Fruit fly (Drosophila melanogaster) whole organism, prepupa: ENCODE results near the gene CG31636.
A peak's percentile ranks its signal among the peaks of the same experiment; 100 is the strongest.

ENCODE experiments used
- Blimp-1 ChIP-seq: fragments of 200-800 bp; sonication (Bioruptor generic); optimal IDR thresholded peaks from 3 replicates; lab custom pipeline; 2017; ENCODE audit warnings: missing biosample characterization, missing genetic modification characterization, mild to moderate bottlenecking, moderate library complexity, missing genetic modification reagents
- CG11294 ChIP-seq: fragments of 200-800 bp; sonication (Bioruptor generic); IDR thresholded peaks from 2 replicates; pipeline ENCODE4 v1.3.6; 2022; ENCODE audit warnings: missing biosample characterization, missing genetic modification characterization
- CG11762 ChIP-seq: fragments of 200-800 bp; sonication (Bioruptor generic); optimal IDR thresholded peaks from 3 replicates; lab custom pipeline; 2016; ENCODE audit warnings: missing biosample characterization, missing genetic modification characterization; ENCODE audit not compliant: insufficient read depth
- CG11902 ChIP-seq: fragments of 200-800 bp; sonication (Bioruptor generic); optimal IDR thresholded peaks from 3 replicates; lab custom pipeline; 2016; ENCODE audit warnings: missing biosample characterization, missing genetic modification characterization
- CG15336 ChIP-seq: fragments of 200-800 bp; sonication (Bioruptor generic); IDR thresholded peaks from 2 replicates; pipeline ENCODE4 v1.3.6; 2022; ENCODE audit warnings: missing biosample characterization, missing genetic modification characterization
- CG1621 ChIP-seq: fragments of 200-800 bp; sonication (Bioruptor generic); optimal IDR thresholded peaks from 3 replicates; lab custom pipeline; 2018; ENCODE audit warnings: missing biosample characterization, mild to moderate bottlenecking, missing genetic modification characterization
- CG16779 ChIP-seq: fragments of 200-800 bp; sonication (Bioruptor generic); optimal IDR thresholded peaks from 3 replicates; lab custom pipeline; 2017; ENCODE audit warnings: missing biosample characterization, mild to moderate bottlenecking, missing genetic modification characterization
- CG3032 ChIP-seq: fragments of 200-800 bp; optimal IDR thresholded peaks from 2 replicates; lab custom pipeline; 2019; ENCODE audit warnings: missing biosample characterization, mild to moderate bottlenecking, missing genetic modification characterization, moderate library complexity
- CG31627 ChIP-seq: fragments of 200-800 bp; sonication (Bioruptor generic); optimal IDR thresholded peaks from 3 replicates; lab custom pipeline; 2016; ENCODE audit warnings: missing biosample characterization, missing genetic modification characterization
- CG32006 ChIP-seq: fragments of 200-800 bp; sonication (Bioruptor generic); optimal IDR thresholded peaks from 3 replicates; lab custom pipeline; 2017; ENCODE audit warnings: missing biosample characterization, mild to moderate bottlenecking, missing genetic modification characterization
- CG34406 ChIP-seq: fragments of 200-800 bp; sonication (Bioruptor generic); optimal IDR thresholded peaks from 3 replicates; lab custom pipeline; 2016; ENCODE audit warnings: missing biosample characterization, missing genetic modification characterization
- CG3919 ChIP-seq: fragments of 200-800 bp; sonication (Bioruptor generic); optimal IDR thresholded peaks from 3 replicates; lab custom pipeline; 2016; ENCODE audit warnings: missing biosample characterization, missing genetic modification characterization
- CG6163 ChIP-seq: fragments of 200-800 bp; sonication (Bioruptor generic); IDR thresholded peaks from 3 replicates; pipeline ENCODE4 v1.3.6; 2022; ENCODE audit warnings: missing biosample characterization, missing genetic modification characterization
- CG6276 ChIP-seq: fragments of 200-800 bp; sonication (Bioruptor generic); optimal IDR thresholded peaks from 2 replicates; lab custom pipeline; 2017; ENCODE audit warnings: missing biosample characterization, mild to moderate bottlenecking, missing genetic modification characterization
- CG6792 ChIP-seq: fragments of 200-800 bp; sonication (Bioruptor generic); optimal IDR thresholded peaks from 3 replicates; lab custom pipeline; 2016; ENCODE audit warnings: missing biosample characterization, missing genetic modification characterization
- CG6808 ChIP-seq: fragments of 200-800 bp; sonication (Bioruptor generic); optimal IDR thresholded peaks from 3 replicates; lab custom pipeline; 2017; ENCODE audit warnings: missing biosample characterization, missing genetic modification characterization, mild to moderate bottlenecking, moderate library complexity, missing genetic modification reagents
- CG6854 ChIP-seq: fragments of 200-800 bp; sonication (Bioruptor generic); optimal IDR thresholded peaks from 2 replicates; lab custom pipeline; 2017; ENCODE audit warnings: missing biosample characterization, mild to moderate bottlenecking, missing genetic modification characterization
- CG7368 ChIP-seq: fragments of 200-800 bp; sonication (Bioruptor generic); optimal IDR thresholded peaks from 3 replicates; lab custom pipeline; 2016; ENCODE audit warnings: missing biosample characterization, missing genetic modification characterization
- CG8119 ChIP-seq: fragments of 200-800 bp; sonication (Bioruptor generic); IDR thresholded peaks from 3 replicates; pipeline ENCODE4 v1.3.6; 2022; ENCODE audit warnings: missing biosample characterization, missing genetic modification characterization
- CG8319 ChIP-seq: fragments of 200-800 bp; sonication (Bioruptor generic); optimal IDR thresholded peaks from 3 replicates; lab custom pipeline; 2016; ENCODE audit warnings: missing biosample characterization, missing genetic modification characterization
- CG9139 ChIP-seq: fragments of 200-800 bp; sonication (Bioruptor generic); optimal IDR thresholded peaks from 3 replicates; lab custom pipeline; 2017; ENCODE audit warnings: missing biosample characterization, mild to moderate bottlenecking, missing genetic modification characterization
- Eip75B ChIP-seq: fragments of 200-800 bp; sonication (Bioruptor generic); optimal IDR thresholded peaks from 3 replicates; lab custom pipeline; 2016; ENCODE audit warnings: missing biosample characterization, missing genetic modification characterization
- Eip78C ChIP-seq: fragments of 200-800 bp; sonication (Bioruptor generic); peaks from one replicate; lab custom pipeline; 2016; ENCODE audit warnings: missing biosample characterization, missing genetic modification characterization
- Eip93F ChIP-seq: fragments of 200-800 bp; sonication (Bioruptor generic); optimal IDR thresholded peaks from 2 replicates; lab custom pipeline; 2016; ENCODE audit warnings: missing biosample characterization, mild to moderate bottlenecking, missing genetic modification characterization
- Ets21C ChIP-seq: fragments of 200-800 bp; sonication (Bioruptor generic); optimal IDR thresholded peaks from 3 replicates; lab custom pipeline; 2016; ENCODE audit warnings: missing biosample characterization, missing genetic modification characterization
- Ets96B ChIP-seq: fragments of 200-800 bp; optimal IDR thresholded peaks from 2 replicates; lab custom pipeline; 2019; ENCODE audit warnings: missing biosample characterization, mild to moderate bottlenecking, missing genetic modification characterization, moderate library complexity
- Hr38 ChIP-seq: sonication (Bioruptor generic); optimal IDR thresholded peaks from 2 replicates; lab custom pipeline; 2016; ENCODE audit warnings: missing biosample characterization, missing genetic modification characterization
- Hr39 ChIP-seq: fragments of 200-800 bp; sonication (Bioruptor generic); optimal IDR thresholded peaks from 2 replicates; lab custom pipeline; 2016; ENCODE audit warnings: missing biosample characterization, missing genetic modification characterization
- Hr4 ChIP-seq: fragments of 200-800 bp; sonication (Bioruptor generic); optimal IDR thresholded peaks from 3 replicates; lab custom pipeline; 2016; ENCODE audit warnings: missing biosample characterization, missing genetic modification characterization
- Lpt ChIP-seq: fragments of 200-800 bp; sonication (Bioruptor generic); optimal IDR thresholded peaks from 3 replicates; lab custom pipeline; 2016; ENCODE audit warnings: missing biosample characterization, missing genetic modification characterization
- Met ChIP-seq: fragments of 200-800 bp; sonication (Bioruptor generic); optimal IDR thresholded peaks from 3 replicates; lab custom pipeline; 2016; ENCODE audit warnings: missing biosample characterization, missing genetic modification characterization
- Smox ChIP-seq: fragments of 200-800 bp; sonication (Bioruptor generic); optimal IDR thresholded peaks from 3 replicates; lab custom pipeline; 2016; ENCODE audit warnings: missing biosample characterization, missing genetic modification characterization
- Sox102F ChIP-seq: fragments of 200-800 bp; sonication (Bioruptor generic); optimal IDR thresholded peaks from 2 replicates; lab custom pipeline; 2016; ENCODE audit warnings: missing biosample characterization, mild to moderate bottlenecking, missing genetic modification characterization
- Sox14 ChIP-seq: fragments of 200-800 bp; sonication (Bioruptor generic); optimal IDR thresholded peaks from 3 replicates; lab custom pipeline; 2016; ENCODE audit warnings: missing biosample characterization, missing genetic modification characterization
- achi ChIP-seq: fragments of 200-800 bp; sonication (Bioruptor generic); optimal IDR thresholded peaks from 3 replicates; lab custom pipeline; 2016; ENCODE audit warnings: missing biosample characterization, missing genetic modification characterization
- acj6 ChIP-seq: fragments of 200-800 bp; sonication (Bioruptor generic); optimal IDR thresholded peaks from 3 replicates; lab custom pipeline; 2016; ENCODE audit warnings: missing biosample characterization, missing genetic modification characterization
- cyc ChIP-seq: fragments of 200-800 bp; sonication (Bioruptor generic); optimal IDR thresholded peaks from 3 replicates; lab custom pipeline; 2016; ENCODE audit warnings: missing biosample characterization, missing genetic modification characterization
- dsx ChIP-seq: fragments of 200-800 bp; optimal IDR thresholded peaks from 3 replicates; lab custom pipeline; 2019; ENCODE audit warnings: missing biosample characterization, mild to moderate bottlenecking, missing genetic modification characterization, moderate library complexity; ENCODE audit not compliant: poor library complexity, severe bottlenecking
- fkh ChIP-seq: fragments of 200-800 bp; sonication (Bioruptor generic); optimal IDR thresholded peaks from 3 replicates; lab custom pipeline; 2017; ENCODE audit warnings: missing biosample characterization, mild to moderate bottlenecking, missing genetic modification characterization, moderate library complexity
- lz ChIP-seq: fragments of 200-800 bp; sonication (Bioruptor generic); optimal IDR thresholded peaks from 3 replicates; lab custom pipeline; 2016; ENCODE audit warnings: missing biosample characterization, missing genetic modification characterization
- net ChIP-seq: fragments of 200-800 bp; sonication (Bioruptor generic); optimal IDR thresholded peaks from 3 replicates; lab custom pipeline; 2016; ENCODE audit warnings: missing biosample characterization, missing genetic modification characterization
- pdm3 ChIP-seq: fragments of 200-800 bp; sonication (Bioruptor generic); optimal IDR thresholded peaks from 3 replicates; lab custom pipeline; 2016; ENCODE audit warnings: missing biosample characterization, missing genetic modification characterization
- salr ChIP-seq, 2 experiments: fragments of 200-800 bp; sonication (Bioruptor generic); optimal IDR thresholded peaks; 3 replicates each; lab custom pipeline; 2016 to 2018; ENCODE audit warnings: missing biosample characterization in 2 of 2, missing genetic modification characterization in 2 of 2, mild to moderate bottlenecking in 1 of 2
- ss ChIP-seq, 2 experiments: fragments of 200-800 bp; sonication (Bioruptor generic); optimal IDR thresholded peaks; 2 replicates in 1 of 2; 3 replicates in 1 of 2; lab custom pipeline; 2017 to 2018; ENCODE audit warnings: mild to moderate bottlenecking in 2 of 2, missing biosample characterization in 2 of 2, missing genetic modification characterization in 2 of 2, moderate library complexity in 1 of 2
- svp ChIP-seq: fragments of 200-800 bp; sonication (Bioruptor generic); peaks from one replicate; lab custom pipeline; 2016; ENCODE audit warnings: missing biosample characterization, missing genetic modification characterization
- vri ChIP-seq: fragments of 200-800 bp; sonication (Bioruptor generic); optimal IDR thresholded peaks from 3 replicates; lab custom pipeline; 2016; ENCODE audit warnings: missing biosample characterization, mild to moderate bottlenecking, missing genetic modification characterization

CG31636 gene

dm6 chr2L:6648163-6648628, 9.8 kb downstream of the CG31636 start (continued):
- TF ChIP-seq CG6808 (GFP tag; lab: Kevin White, UChicago) (peak; percentile 90), ss (GFP tag; optimal IDR thresholded peaks at IDR 0.05; lab: Kevin White, UChicago) (peak; percentile 79 to 91), CG6854 (peak; percentile 85), salr (GFP tag; optimal IDR thresholded peaks at IDR 0.05; lab: Kevin White, UChicago) (peak; percentile 81 to 97), Hr38 (peak; percentile 19), CG11902 (GFP tag; lab: Kevin White, UChicago) (peak; percentile 85), achi (GFP tag; lab: Kevin White, UChicago) (peak; percentile 95), fkh (GFP tag; lab: Kevin White, UChicago) (peak; percentile 78), Ets21C (GFP tag; lab: Kevin White, UChicago) (peak; percentile 90), cyc (GFP tag; lab: Kevin White, UChicago) (peak; percentile 92), lz (GFP tag; lab: Kevin White, UChicago) (peak; percentile 95), CG3032 (tag; lab: Kevin White, UChicago) (peak; percentile 95), CG11762 (GFP tag; lab: Kevin White, UChicago) (peak; percentile 94), Eip93F (GFP tag; lab: Kevin White, UChicago) (peak; percentile 80), CG8319 (peak; percentile 89)
- TF ChIP-seq, all 60 proteins: peak for 55

- peak; percentile 96 for TF ChIP-seq CG11294
- TF ChIP-seq Eip75B = peak; percentile 95
- TF ChIP-seq CG1621 (tag; lab: Kevin White, UChicago) = peak; percentile 90
- peak; percentile 75 for TF ChIP-seq dsx
- peak; percentile 96 for TF ChIP-seq lz (GFP tag; lab: Kevin White, UChicago)
- TF ChIP-seq Eip78C (GFP tag; lab: Kevin White, UChicago) = peak; percentile 98
- TF ChIP-seq Ets96B (tag; lab: Kevin White, UChicago) = peak; percentile 89
- TF ChIP-seq Met (GFP tag; lab: Kevin White, UChicago) = peak; percentile 95
- peak; percentile 98 for TF ChIP-seq CG32006 (GFP tag; lab: Kevin White, UChicago)
- TF ChIP-seq CG6808 (GFP tag; lab: Kevin White, UChicago) = peak; percentile 83
- peak; percentile 94 for TF ChIP-seq CG3919 (GFP tag; lab: Kevin White, UChicago)
- peak; percentile 98 for TF ChIP-seq CG8119 (GFP tag; lab: Robert Waterston, UW)
- TF ChIP-seq Smox (GFP tag; lab: Kevin White, UChicago) = peak; percentile 95
- peak; percentile 84 for TF ChIP-seq CG8319
- TF ChIP-seq Eip93F (GFP tag; lab: Kevin White, UChicago) = peak; percentile 56
- peak; percentile 99 for TF ChIP-seq Hr4
- TF ChIP-seq CG7368 (GFP tag; lab: Kevin White, UChicago) = peak; percentile 93
- TF ChIP-seq CG6163 = peak; percentile 96
- TF ChIP-seq CG15336 (GFP tag; lab: Robert Waterston, UW) = peak; percentile 98
- peak; percentile 91 for TF ChIP-seq CG6792
- TF ChIP-seq Hr39 (GFP tag; lab: Kevin White, UChicago) = peak; percentile 97
- peak; percentile 97 for TF ChIP-seq pdm3 (GFP tag; lab: Kevin White, UChicago)
- peak; percentile 89 for TF ChIP-seq Hr38
- TF ChIP-seq Sox14 (GFP tag; lab: Kevin White, UChicago) = peak; percentile 97
- peak; percentile 97 for TF ChIP-seq Lpt (GFP tag; lab: Kevin White, UChicago)
- peak; percentile 83 to 97 for TF ChIP-seq salr (GFP tag; optimal IDR thresholded peaks at IDR 0.05; lab: Kevin White, UChicago)
- peak; percentile 92 for TF ChIP-seq acj6
- peak; percentile 77 for TF ChIP-seq Blimp-1
- TF ChIP-seq CG3032 (tag; lab: Kevin White, UChicago) = peak; percentile 84
- peak; percentile 94 for TF ChIP-seq fkh (GFP tag; lab: Kevin White, UChicago)
- TF ChIP-seq CG31627 (GFP tag; lab: Kevin White, UChicago) = peak; percentile 96
- peak; percentile 91 for TF ChIP-seq CG11762 (GFP tag; lab: Kevin White, UChicago)
- peak; percentile 90 for TF ChIP-seq CG16779 (tag; lab: Kevin White, UChicago)
- peak; percentile 94 for TF ChIP-seq CG34406 (GFP tag; lab: Kevin White, UChicago)
- peak; percentile 97 for TF ChIP-seq Sox102F (GFP tag; lab: Kevin White, UChicago)
- TF ChIP-seq net (GFP tag; lab: Kevin White, UChicago) = peak; percentile 98
- peak; percentile 80 for TF ChIP-seq CG9139 (GFP tag; lab: Kevin White, UChicago)
- peak; percentile 76 for TF ChIP-seq CG6854
- peak; percentile 92 for TF ChIP-seq cyc (GFP tag; lab: Kevin White, UChicago)
- TF ChIP-seq svp = peak; percentile 98
- TF ChIP-seq vri = peak; percentile 98
- peak; percentile 99 for TF ChIP-seq CG6276 (GFP tag; lab: Kevin White, UChicago)
- TF ChIP-seq achi (GFP tag; lab: Kevin White, UChicago) = peak; percentile 95
These were observed 10.7 kb downstream of the CG31636 start for dm6 chr2L:6647103-6647711.
